Worm (Caenorhabditis elegans) whole organism, young adult: ENCODE data around the gene ubq-1.

Experiments used
- F37B4.10 ChIP-seq: fragments of 200-800 bp; sonication (Bioruptor generic); IDR thresholded peaks from 2 replicates; pipeline ENCODE4 v1.3.6; 2022; ENCODE audit warnings: missing genetic modification characterization, missing compliant biosample characterization
- Y53F4B.3 ChIP-seq: fragments of 200-800 bp; sonication (Bioruptor generic); IDR thresholded peaks from 2 replicates; pipeline ENCODE4 v1.3.6; 2022; ENCODE audit warnings: missing genetic modification reagents, missing genetic modification characterization, missing compliant biosample characterization
- ceh-100 ChIP-seq: fragments of 200-800 bp; sonication (Bioruptor generic); IDR thresholded peaks from 2 replicates; pipeline ENCODE4 v1.3.6; 2022; ENCODE audit warnings: missing genetic modification reagents, missing genetic modification characterization, missing compliant biosample characterization
- ceh-40 ChIP-seq: fragments of 200-800 bp; sonication (Bioruptor generic); IDR thresholded peaks from 2 replicates; pipeline ENCODE4 v1.3.6; 2022; ENCODE audit warnings: missing genetic modification characterization, missing compliant biosample characterization
- snpc-1.1 ChIP-seq: sonication (generic microtip); optimal IDR thresholded peaks from 2 replicates; lab custom pipeline; 2017; ENCODE audit warnings: missing genetic modification characterization, mild to moderate bottlenecking, missing compliant biosample characterization, antibody characterized with exemption, moderate library complexity, missing genotype, missing genetic modification reagents; ENCODE audit not compliant: insufficient read depth
- unc-130 ChIP-seq: sonication (generic microtip); optimal IDR thresholded peaks from 2 replicates; lab custom pipeline; 2016; ENCODE audit warnings: missing genetic modification reagents, missing genetic modification characterization, missing compliant biosample characterization

- TF ChIP-seq ceh-40, result no peak
- no peak for TF ChIP-seq F37B4.10
- no peak for TF ChIP-seq unc-130 (GFP tag; lab: Kevin White, UChicago)
- no peak for TF ChIP-seq ceh-100
- no peak for TF ChIP-seq Y53F4B.3 (GFP tag; lab: Robert Waterston, UW)
- no peak for TF ChIP-seq snpc-1.1 (tag; lab: Kevin White, UChicago)
Measured at ce11 chrIII:5976021-5976420, 36.0 kb downstream of the ubq-1 start.
